Fruit fly (Drosophila melanogaster) whole organism, pupa: ENCODE measurements around the gene qm.

Source experiments
- CG14655 ChIP-seq: fragments of 200-800 bp; sonication (Bioruptor generic); optimal IDR thresholded peaks from 3 replicates; lab custom pipeline; 2017; ENCODE audit warnings: mild to moderate bottlenecking, missing biosample characterization, missing genetic modification reagents, missing genetic modification characterization
- CG17806 ChIP-seq: fragments of 200-800 bp; sonication (Bioruptor generic); optimal IDR thresholded peaks from 2 replicates; lab custom pipeline; 2018; ENCODE audit warnings: missing biosample characterization, mild to moderate bottlenecking, missing genetic modification characterization, moderate library complexity
- CG8159 ChIP-seq: fragments of 200-800 bp; sonication (Bioruptor generic); optimal IDR thresholded peaks from 3 replicates; lab custom pipeline; 2018; ENCODE audit warnings: missing biosample characterization, mild to moderate bottlenecking, missing genetic modification characterization, moderate library complexity
- Ets98B ChIP-seq: fragments of 200-800 bp; sonication (Bioruptor generic); IDR thresholded peaks from 2 replicates; pipeline ENCODE4 v1.3.6; 2022; ENCODE audit warnings: missing biosample characterization, missing genetic modification characterization
- Pif1A ChIP-seq: fragments of 200-800 bp; sonication (Bioruptor generic); optimal IDR thresholded peaks from 3 replicates; lab custom pipeline; 2016; ENCODE audit warnings: missing biosample characterization, missing genetic modification characterization
- Pif1B ChIP-seq: fragments of 200-800 bp; sonication (Bioruptor generic); optimal IDR thresholded peaks from 3 replicates; lab custom pipeline; 2016; ENCODE audit warnings: missing biosample characterization, missing genetic modification characterization
- Snoo ChIP-seq: fragments of 200-800 bp; sonication (Bioruptor generic); optimal IDR thresholded peaks from 3 replicates; lab custom pipeline; 2017; ENCODE audit warnings: missing biosample characterization, mild to moderate bottlenecking, missing genetic modification characterization, inconsistent platforms
- gl ChIP-seq: fragments of 200-800 bp; sonication (Bioruptor generic); optimal IDR thresholded peaks from 2 replicates; lab custom pipeline; 2018; ENCODE audit warnings: missing biosample characterization, mild to moderate bottlenecking, missing genetic modification characterization

- peak; percentile 51 for TF ChIP-seq CG8159 (tag; lab: Kevin White, UChicago)
- peak; percentile 89 for TF ChIP-seq Ets98B (GFP tag; lab: Robert Waterston, UW)
- TF ChIP-seq CG17806 (tag; lab: Kevin White, UChicago), result no peak
- TF ChIP-seq Pif1B, result peak; percentile 66
- no peak for TF ChIP-seq CG14655 (GFP tag; lab: Kevin White, UChicago)
- TF ChIP-seq Pif1A (GFP tag; lab: Kevin White, UChicago), result no peak
- TF ChIP-seq gl (tag; lab: Kevin White, UChicago), result peak; percentile 81
- peak; percentile 62 for TF ChIP-seq Snoo
Measured at dm6 chr3L:7344965-7345427, 3.1 kb upstream of the qm start, which contains the start of gene Cln7.
